Fruit fly (Drosophila melanogaster): ENCODE measurements around the gene Mpp6.

The Mpp6 gene

dm6 chr2L:21142972-21143385 lies 13.1 kb upstream of the Mpp6 start, which contains the start of gene pths (continued):
- TF ChIP-seq dm (GFP tag; optimal IDR thresholded peaks at IDR 0.05) (peak; percentile 97), CG14860 (GFP tag; IDR thresholded peaks at IDR 0.05; ENCODE audit: partially characterized antibody) (peak; percentile 57; the same call in 2 of the 3 replicates), CG6683 (GFP tag; optimal IDR thresholded peaks at IDR 0.05) (no peak), CG12744 (GFP tag; optimal IDR thresholded peaks at IDR 0.05) (peak; percentile 22), Mes4 (GFP tag; optimal IDR thresholded peaks at IDR 0.05) (peak; percentile 40), Lim3 (GFP tag; IDR thresholded peaks at IDR 0.05) (no peak), gem (tag; optimal IDR thresholded peaks at IDR 0.05) (no peak), nerfin-2 (GFP tag; IDR thresholded peaks at IDR 0.05; ENCODE audit: partially characterized antibody) (peak; percentile 74), CoRest (tag; optimal IDR thresholded peaks at IDR 0.05) (peak; percentile 66), ems (GFP tag; optimal IDR thresholded peaks at IDR 0.05) (no peak), CG17568 (GFP tag; optimal IDR thresholded peaks at IDR 0.05) (no peak), CG17912 (GFP tag; optimal IDR thresholded peaks at IDR 0.05) (no peak), nerfin-1 (tag; optimal IDR thresholded peaks at IDR 0.05) (no peak), CG18599 (GFP tag; optimal IDR thresholded peaks at IDR 0.05) (no peak), lov (optimal IDR thresholded peaks at IDR 0.05) (no peak), lov (GFP tag; IDR thresholded peaks at IDR 0.05) (no peak), Dfd (GFP tag; optimal IDR thresholded peaks at IDR 0.05) (peak in 1 of 2 experiments; percentile 73), CG10147 (GFP tag; optimal IDR thresholded peaks at IDR 0.05) (no peak), CG2712 (tag; optimal IDR thresholded peaks at IDR 0.05) (peak; percentile 52), CG9215 (GFP tag; IDR thresholded peaks at IDR 0.05) (no peak), MBD-R2 (GFP tag; IDR thresholded peaks at IDR 0.05) (peak; percentile 39), ato (GFP tag; IDR thresholded peaks at IDR 0.05; ENCODE audit: partially characterized antibody) (peak; percentile 71; the same call in 1 of the 2 replicates), CG2120 (GFP tag; optimal IDR thresholded peaks at IDR 0.05) (peak; percentile 72), z (GFP tag; IDR thresholded peaks at IDR 0.05) (no peak), CG4282 (GFP tag; optimal IDR thresholded peaks at IDR 0.05) (no peak), onecut (GFP tag; IDR thresholded peaks at IDR 0.05) (no peak), p53 (GFP tag; optimal IDR thresholded peaks at IDR 0.05) (no peak), cad (GFP tag; optimal IDR thresholded peaks at IDR 0.05) (no peak), Blimp-1 (GFP tag; optimal IDR thresholded peaks at IDR 0.05) (no peak)

dm6 chr2L:21148242-21148641 lies 7.8 kb upstream of the Mpp6 start, which contains the start of gene del:
TSS of gene del (minus strand) at chr2L:21148546.
- TF ChIP-seq Six4 (GFP tag; optimal IDR thresholded peaks at IDR 0.05) = no peak
- no peak for TF ChIP-seq Max (GFP tag; optimal IDR thresholded peaks at IDR 0.05)
- TF ChIP-seq ewg (GFP tag; optimal IDR thresholded peaks at IDR 0.05) = peak; percentile 76
- TF ChIP-seq row (GFP tag; IDR thresholded peaks at IDR 0.05) = 0 out of 3 replicates have a peak, but pooled peaks have one; percentile 12
- no peak for TF ChIP-seq Dad (GFP tag; optimal IDR thresholded peaks at IDR 0.05)
- TF ChIP-seq CG6813 (GFP tag; optimal IDR thresholded peaks at IDR 0.05) = no peak
- TF ChIP-seq Taf1 (GFP tag; IDR thresholded peaks at IDR 0.05) = no peak
- TF ChIP-seq zen (tag; optimal IDR thresholded peaks at IDR 0.05) = no peak
- 0 out of 2 replicates have a peak, but pooled peaks have one; percentile 17 for TF ChIP-seq CG11696 (GFP tag; IDR thresholded peaks at IDR 0.05)
- no peak for TF ChIP-seq GATAe (GFP tag; conservative IDR thresholded peaks at IDR 0.05)
- no peak for TF ChIP-seq zfh2 (GFP tag; optimal IDR thresholded peaks at IDR 0.05)
- TF ChIP-seq tup (GFP tag; optimal IDR thresholded peaks at IDR 0.05) = no peak
- no peak for TF ChIP-seq jigr1 (GFP tag; IDR thresholded peaks at IDR 0.05)
- no peak for TF ChIP-seq CG13123 (GFP tag; optimal IDR thresholded peaks at IDR 0.05)
- peak; percentile 7; the same call in 1 of the 3 replicates for TF ChIP-seq HLH4C (GFP tag; IDR thresholded peaks at IDR 0.05; ENCODE audit: partially characterized antibody)
- TF ChIP-seq pzg (GFP tag; optimal IDR thresholded peaks at IDR 0.05) = peak; percentile 24
- TF ChIP-seq gfzf (GFP tag; optimal IDR thresholded peaks at IDR 0.05) = peak; percentile 58
- TF ChIP-seq CG10565 (GFP tag; optimal IDR thresholded peaks at IDR 0.05) = no peak
- no peak for TF ChIP-seq CG17385 (GFP tag; optimal IDR thresholded peaks at IDR 0.05)
- TF ChIP-seq CG10959 (GFP tag; IDR thresholded peaks at IDR 0.05) = no peak
- TF ChIP-seq ac (GFP tag; optimal IDR thresholded peaks at IDR 0.05) = no peak
- TF ChIP-seq onecut (GFP tag; IDR thresholded peaks at IDR 0.05) = no peak
